Fruit fly (Drosophila melanogaster) whole organism, embryonic: Measurements from ENCODE around the gene CG34134.

Experiments used
- Bdp1 ChIP-seq: fragments of 200-800 bp; sonication (Bioruptor generic); optimal IDR thresholded peaks from 3 replicates; lab custom pipeline; 2016; ENCODE audit warnings: missing biosample characterization, missing genetic modification characterization
- CG10565 ChIP-seq: fragments of 200-800 bp; sonication (Bioruptor generic); optimal IDR thresholded peaks from 3 replicates; lab custom pipeline; 2016; ENCODE audit warnings: missing biosample characterization, mild to moderate bottlenecking, missing genetic modification characterization
- CG10959 ChIP-seq: fragments of 200-800 bp; sonication (Bioruptor generic); IDR thresholded peaks from 2 replicates; pipeline ENCODE4 v1.3.6; 2022; ENCODE audit warnings: missing biosample characterization, missing genetic modification characterization
- CG11398 ChIP-seq: fragments of 200-800 bp; sonication (Bioruptor generic); optimal IDR thresholded peaks from 2 replicates; lab custom pipeline; 2016; ENCODE audit warnings: missing biosample characterization, missing genetic modification characterization
- CG11560 ChIP-seq: fragments of 200-800 bp; sonication (Bioruptor generic); IDR thresholded peaks from 3 replicates; pipeline ENCODE4 v1.3.6; 2022; ENCODE audit warnings: missing biosample characterization, missing genetic modification characterization
- CG12299 ChIP-seq: fragments of 200-800 bp; sonication (Bioruptor generic); optimal IDR thresholded peaks from 2 replicates; lab custom pipeline; 2018; ENCODE audit warnings: missing biosample characterization, mild to moderate bottlenecking, missing genetic modification characterization
- CG12391 ChIP-seq: fragments of 200-800 bp; sonication (Bioruptor generic); optimal IDR thresholded peaks from 3 replicates; lab custom pipeline; 2018; ENCODE audit warnings: missing biosample characterization, mild to moderate bottlenecking, missing genetic modification characterization, moderate library complexity
- CG13296 ChIP-seq: fragments of 200-800 bp; sonication (Bioruptor generic); optimal IDR thresholded peaks from 3 replicates; lab custom pipeline; 2018; ENCODE audit warnings: missing biosample characterization, mild to moderate bottlenecking, missing genetic modification characterization
- CG13424 ChIP-seq: fragments of 200-800 bp; sonication (Bioruptor generic); optimal IDR thresholded peaks from 2 replicates; lab custom pipeline; 2019; ENCODE audit warnings: missing biosample characterization, mild to moderate bottlenecking, missing genetic modification characterization, moderate library complexity
- CG15479 ChIP-seq: fragments of 200-800 bp; sonication (Bioruptor generic); optimal IDR thresholded peaks from 3 replicates; lab custom pipeline; 2019; ENCODE audit warnings: missing biosample characterization, mild to moderate bottlenecking, missing genetic modification characterization, moderate library complexity
- CG15601 ChIP-seq: fragments of 200-800 bp; sonication (Bioruptor generic); optimal IDR thresholded peaks from 3 replicates; lab custom pipeline; 2019; ENCODE audit warnings: missing biosample characterization, mild to moderate bottlenecking, missing genetic modification characterization, moderate library complexity
- CG16815 ChIP-seq: fragments of 200-800 bp; sonication (Bioruptor generic); optimal IDR thresholded peaks from 3 replicates; lab custom pipeline; 2017; ENCODE audit warnings: missing biosample characterization, mild to moderate bottlenecking, missing genetic modification characterization
- CG17568 ChIP-seq: fragments of 200-800 bp; sonication (Bioruptor generic); optimal IDR thresholded peaks from 2 replicates; lab custom pipeline; 2018; ENCODE audit warnings: missing biosample characterization, mild to moderate bottlenecking, missing genetic modification characterization, moderate library complexity
- CG17829 ChIP-seq: fragments of 200-800 bp; optimal IDR thresholded peaks from 2 replicates; lab custom pipeline; 2019; ENCODE audit warnings: missing biosample characterization, mild to moderate bottlenecking, missing genetic modification characterization, moderate library complexity
- CG2712 ChIP-seq: fragments of 200-800 bp; optimal IDR thresholded peaks from 3 replicates; lab custom pipeline; 2019; ENCODE audit warnings: missing biosample characterization, mild to moderate bottlenecking, missing genetic modification characterization, moderate library complexity
- CG4360 ChIP-seq: fragments of 200-800 bp; sonication (Bioruptor generic); IDR thresholded peaks from 2 replicates; pipeline ENCODE4 v1.3.6; 2022; ENCODE audit warnings: missing biosample characterization, missing genetic modification characterization
- CG5953 ChIP-seq: fragments of 200-800 bp; sonication (Bioruptor generic); IDR thresholded peaks from 2 replicates; pipeline ENCODE4 v1.3.6; 2022; ENCODE audit warnings: missing biosample characterization, missing genetic modification characterization
- CG6813 ChIP-seq: fragments of 200-800 bp; sonication (Bioruptor generic); optimal IDR thresholded peaks from 2 replicates; lab custom pipeline; 2017; ENCODE audit warnings: missing biosample characterization, missing genetic modification characterization, mild to moderate bottlenecking, moderate library complexity, missing genetic modification reagents
- CG7271 ChIP-seq: fragments of 200-800 bp; sonication (Bioruptor generic); optimal IDR thresholded peaks from 2 replicates; lab custom pipeline; 2018; ENCODE audit warnings: missing biosample characterization, mild to moderate bottlenecking, missing genetic modification characterization, moderate library complexity
- CG8089 ChIP-seq: fragments of 200-800 bp; sonication (Bioruptor generic); optimal IDR thresholded peaks from 3 replicates; lab custom pipeline; 2016; ENCODE audit warnings: missing biosample characterization, missing genetic modification characterization
- CG9932 ChIP-seq: fragments of 200-800 bp; sonication (Bioruptor generic); IDR thresholded peaks from 2 replicates; pipeline ENCODE4 v1.3.6; 2022; ENCODE audit warnings: missing biosample characterization, missing genetic modification characterization
- CHES-1-like ChIP-seq: fragments of 200-800 bp; sonication (Bioruptor generic); optimal IDR thresholded peaks from 2 replicates; lab custom pipeline; 2016; ENCODE audit warnings: missing biosample characterization, missing genetic modification characterization
- CrebB ChIP-seq: fragments of 200-800 bp; sonication (Bioruptor generic); optimal IDR thresholded peaks from 3 replicates; lab custom pipeline; 2018; ENCODE audit warnings: missing biosample characterization, mild to moderate bottlenecking, missing genetic modification characterization
- E2f2 ChIP-seq: fragments of 200-800 bp; sonication (Bioruptor generic); IDR thresholded peaks from 2 replicates; pipeline ENCODE4 v1.3.6; 2022; ENCODE audit warnings: missing biosample characterization, missing genetic modification characterization
- Fer1 ChIP-seq: fragments of 200-800 bp; sonication (Bioruptor generic); optimal IDR thresholded peaks from 2 replicates; lab custom pipeline; 2017; ENCODE audit warnings: missing biosample characterization, mild to moderate bottlenecking, missing genetic modification characterization
- H2.0 ChIP-seq: fragments of 200-800 bp; sonication (Bioruptor generic); IDR thresholded peaks from 2 replicates; pipeline ENCODE4 v1.3.6; 2022; ENCODE audit warnings: missing biosample characterization, missing genetic modification characterization
- HLH3B ChIP-seq: fragments of 200-800 bp; sonication (Bioruptor generic); IDR thresholded peaks from 2 replicates; pipeline ENCODE4 v1.3.6; 2022; ENCODE audit warnings: missing biosample characterization, missing genetic modification characterization
- Hr39 ChIP-seq: fragments of >200 bp; optimal IDR thresholded peaks from 2 replicates; lab custom pipeline; 2017
- Hsf ChIP-seq: fragments of 200-800 bp; sonication (Bioruptor generic); optimal IDR thresholded peaks from 3 replicates; lab custom pipeline; 2016; ENCODE audit warnings: missing biosample characterization, missing genetic modification characterization
- Ravus ChIP-seq: fragments of 200-800 bp; sonication (Bioruptor generic); IDR thresholded peaks from 2 replicates; pipeline ENCODE4 v1.3.6; 2022; ENCODE audit warnings: missing biosample characterization, missing genetic modification characterization
- Trl ChIP-seq, 3 experiments: fragments of >200 bp in 2 of 3; fragments of 200-800 bp in 1 of 3; sonication (Bioruptor generic) in 1 of 3; optimal IDR thresholded peaks; 2 replicates in 1 of 3; 3 replicates in 2 of 3; lab custom pipeline; 2016 to 2017; ENCODE audit warnings: missing biosample characterization in 1 of 3, missing genetic modification characterization in 1 of 3
- Usf ChIP-seq: fragments of 200-800 bp; sonication (Bioruptor generic); optimal IDR thresholded peaks from 2 replicates; lab custom pipeline; 2017; ENCODE audit warnings: missing genotype, missing biosample characterization, missing genetic modification characterization
- ap ChIP-seq: fragments of 200-800 bp; sonication (Bioruptor generic); IDR thresholded peaks from 2 replicates; pipeline ENCODE4 v1.3.6; 2022; ENCODE audit warnings: missing biosample characterization, missing genetic modification characterization
- ara ChIP-seq: fragments of 200-800 bp; sonication (Bioruptor generic); IDR thresholded peaks from 2 replicates; pipeline ENCODE4 v1.3.6; 2022; ENCODE audit warnings: missing biosample characterization, missing genetic modification characterization
- bigmax ChIP-seq: fragments of 200-800 bp; sonication (Bioruptor generic); optimal IDR thresholded peaks from 2 replicates; lab custom pipeline; 2018; ENCODE audit warnings: missing biosample characterization, mild to moderate bottlenecking, missing genetic modification characterization
- bowl ChIP-seq: fragments of 200-800 bp; sonication (Bioruptor generic); IDR thresholded peaks from 2 replicates; pipeline ENCODE4 v1.3.6; 2022; ENCODE audit warnings: missing biosample characterization, missing genetic modification characterization
- dm ChIP-seq: fragments of 200-800 bp; sonication (Bioruptor generic); optimal IDR thresholded peaks from 3 replicates; lab custom pipeline; 2016; ENCODE audit warnings: missing biosample characterization, missing genetic modification characterization
- fd64A ChIP-seq: fragments of 200-800 bp; sonication (Bioruptor generic); optimal IDR thresholded peaks from 3 replicates; lab custom pipeline; 2018; ENCODE audit warnings: missing biosample characterization, mild to moderate bottlenecking, missing genetic modification characterization
- gcm ChIP-seq: fragments of 200-800 bp; sonication (Bioruptor generic); optimal IDR thresholded peaks from 2 replicates; lab custom pipeline; 2019; ENCODE audit warnings: missing biosample characterization, mild to moderate bottlenecking, missing genetic modification characterization, moderate library complexity
- gfzf ChIP-seq: fragments of 200-800 bp; sonication (Bioruptor generic); optimal IDR thresholded peaks from 2 replicates; lab custom pipeline; 2016; ENCODE audit warnings: missing biosample characterization, mild to moderate bottlenecking, missing genetic modification characterization, moderate library complexity
- grn ChIP-seq: fragments of 200-800 bp; sonication (Bioruptor generic); optimal IDR thresholded peaks from 3 replicates; lab custom pipeline; 2017; ENCODE audit warnings: missing biosample characterization, missing genetic modification characterization
- gro ChIP-seq: fragments of 200-800 bp; sonication (Bioruptor generic); optimal IDR thresholded peaks from 2 replicates; lab custom pipeline; 2016; ENCODE audit warnings: missing biosample characterization, missing genetic modification characterization
- lab ChIP-seq: fragments of 200-800 bp; sonication (Bioruptor generic); optimal IDR thresholded peaks from 3 replicates; lab custom pipeline; 2017; ENCODE audit warnings: missing biosample characterization, missing genetic modification characterization, mild to moderate bottlenecking, moderate library complexity, missing genetic modification reagents
- nau ChIP-seq: fragments of 200-800 bp; sonication (Bioruptor generic); optimal IDR thresholded peaks from 3 replicates; lab custom pipeline; 2017; ENCODE audit warnings: missing biosample characterization, mild to moderate bottlenecking, missing genetic modification characterization, missing genetic modification reagents
- odd ChIP-seq: fragments of 200-800 bp; sonication (Bioruptor generic); optimal IDR thresholded peaks from 2 replicates; lab custom pipeline; 2017; ENCODE audit warnings: missing biosample characterization, mild to moderate bottlenecking, missing genetic modification characterization
- psq ChIP-seq: fragments of 200-800 bp; sonication (Bioruptor generic); optimal IDR thresholded peaks from 2 replicates; lab custom pipeline; 2017; ENCODE audit warnings: missing biosample characterization, missing genetic modification characterization
- sisA ChIP-seq: fragments of 200-800 bp; sonication (Bioruptor generic); IDR thresholded peaks from 2 replicates; pipeline ENCODE4 v1.3.6; 2022; ENCODE audit warnings: missing biosample characterization, missing genetic modification characterization
- tll ChIP-seq, 2 experiments: fragments of 200-800 bp in 1 of 2; fragments of >200 bp in 1 of 2; sonication (Bioruptor generic) in 1 of 2; optimal IDR thresholded peaks; 2 replicates each; lab custom pipeline; 2017 to 2019; ENCODE audit warnings: missing biosample characterization in 2 of 2, missing genetic modification characterization in 2 of 2, mild to moderate bottlenecking in 1 of 2, moderate library complexity in 1 of 2
- tna ChIP-seq: fragments of 200-800 bp; sonication (Bioruptor generic); IDR thresholded peaks from 2 replicates; pipeline ENCODE4 v1.3.6; 2022; ENCODE audit warnings: missing biosample characterization, missing genetic modification characterization; ENCODE audit not compliant: partially characterized antibody
- z ChIP-seq: fragments of 200-800 bp; sonication (Bioruptor generic); IDR thresholded peaks from 3 replicates; pipeline ENCODE4 v1.3.6; 2022; ENCODE audit warnings: missing biosample characterization, missing genetic modification characterization

CG34134 gene

dm6 chr2L:8212666-8213270, 22.2 kb upstream of the CG34134 start, which contains the start of the genes CG8372 and CG8360 (continued):
- TF ChIP-seq tna (no peak), CG12299 (tag; lab: Kevin White, UChicago) (peak; percentile 97), gcm (GFP tag; lab: Kevin White, UChicago) (peak; percentile 98), Hr39 (lab: Kevin White, UChicago) (no peak), CG5953 (GFP tag; lab: Robert Waterston, UW) (peak; percentile 98), CG16815 (peak; percentile 98), CG8089 (GFP tag; lab: Kevin White, UChicago) (peak; percentile 99), gro (GFP tag; lab: Kevin White, UChicago) (peak; percentile 99), CG2712 (tag; lab: Kevin White, UChicago) (peak; percentile 99), Fer1 (GFP tag; lab: Kevin White, UChicago) (peak; percentile 99), dm (GFP tag; lab: Kevin White, UChicago) (peak; percentile 98), CG4360 (GFP tag; lab: Robert Waterston, UW) (peak; percentile 90), CG11560 (tag; lab: Robert Waterston, UW) (peak; percentile 93), CG11398 (GFP tag; lab: Kevin White, UChicago) (peak; percentile 99), CHES-1-like (GFP tag; lab: Kevin White, UChicago) (peak; percentile 99), bigmax (GFP tag; lab: Kevin White, UChicago) (peak; percentile 76), sisA (GFP tag; lab: Robert Waterston, UW) (peak; percentile 99), tll (GFP tag; optimal IDR thresholded peaks at IDR 0.05; lab: Kevin White, UChicago) (peak in 1 of 2 experiments; percentile 72), gfzf (peak; percentile 46), Bdp1 (GFP tag; lab: Kevin White, UChicago) (peak; percentile 95), lab (GFP tag; lab: Kevin White, UChicago) (peak; percentile 99), nau (peak; percentile 99), CG17568 (GFP tag; lab: Kevin White, UChicago) (peak; percentile 98), CG15601 (tag; lab: Kevin White, UChicago) (peak; percentile 97), CG17829 (tag; lab: Kevin White, UChicago) (peak; percentile 98), ap (GFP tag; lab: Robert Waterston, UW) (peak; percentile 99), odd (GFP tag; lab: Kevin White, UChicago) (peak; percentile 97), CG6813 (peak; percentile 99), CG10959 (peak; percentile 97), CG13296 (GFP tag; lab: Kevin White, UChicago) (peak; percentile 98), Ravus (GFP tag; lab: Robert Waterston, UW) (peak; percentile 93), CG15479 (peak; percentile 68), grn (GFP tag; lab: Kevin White, UChicago) (peak; percentile 92), ara (peak; percentile 99), psq (GFP tag; lab: Kevin White, UChicago) (peak; percentile 95), HLH3B (GFP tag; lab: Robert Waterston, UW) (peak; percentile 99), CG13424 (peak; percentile 99), CG7271 (tag; lab: Kevin White, UChicago) (peak; percentile 96), CrebB (tag; lab: Kevin White, UChicago) (peak; percentile 97), Hsf (GFP tag; lab: Kevin White, UChicago) (peak; percentile 99), E2f2 (peak; percentile 89), CG12391 (tag; lab: Kevin White, UChicago) (peak; percentile 99), fd64A (GFP tag; lab: Kevin White, UChicago) (peak; percentile 96), bowl (GFP tag; lab: Robert Waterston, UW) (peak; percentile 97), CG9932 (GFP tag; lab: Robert Waterston, UW) (peak; percentile 99), Usf (GFP tag; lab: Kevin White, UChicago) (peak; percentile 97), z (GFP tag; lab: Robert Waterston, UW) (peak; percentile 84), Trl (optimal IDR thresholded peaks at IDR 0.05; lab: Kevin White, UChicago) (no peak), Trl (GFP tag; optimal IDR thresholded peaks at IDR 0.05; lab: Kevin White, UChicago) (peak; percentile 99), CG10565 (peak; percentile 97), H2.0 (GFP tag; lab: Robert Waterston, UW) (peak; percentile 99)
